Worm (Caenorhabditis elegans) whole organism, L4 larva: Measurements from ENCODE around the gene T01H3.5.
A peak's percentile ranks its signal among the peaks of the same experiment; 100 is the strongest.

Source experiments
- ces-1 ChIP-seq: fragments of 150-350 bp; sonication (generic microtip); optimal IDR thresholded peaks from 4 replicates; lab custom pipeline; 2014; ENCODE audit warnings: missing biosample characterization, missing genetic modification reagents, missing genetic modification characterization
- mes-2 ChIP-seq: sonication (generic microtip); optimal IDR thresholded peaks from 2 replicates; lab custom pipeline; 2016; ENCODE audit warnings: missing genotype, mild to moderate bottlenecking, missing genetic modification characterization, missing compliant biosample characterization; ENCODE audit not compliant: poor library complexity, severe bottlenecking
- nhr-48 ChIP-seq: sonication (generic microtip); optimal IDR thresholded peaks from 2 replicates; lab custom pipeline; 2016; ENCODE audit warnings: mild to moderate bottlenecking, missing genetic modification characterization, missing compliant biosample characterization
- pha-4 ChIP-seq, 2 experiments: fragments of 150-350 bp in 1 of 2; fragments of 200-800 bp in 1 of 2; sonication (Bioruptor generic) in 1 of 2; IDR thresholded peaks in 1 of 2; optimal IDR thresholded peaks in 1 of 2; 2 replicates each; pipeline versions ENCODE4 v1.3.6 to Lab custom; 2014 to 2022; ENCODE audit warnings: missing genetic modification characterization in 2 of 2, missing genetic modification reagents in 2 of 2, missing biosample characterization in 1 of 2, missing compliant biosample characterization in 1 of 2
- skn-1 ChIP-seq: fragments of 150-350 bp; optimal IDR thresholded peaks from 2 replicates; lab custom pipeline; 2014; ENCODE audit warnings: missing biosample characterization, missing genetic modification characterization

DNA sequence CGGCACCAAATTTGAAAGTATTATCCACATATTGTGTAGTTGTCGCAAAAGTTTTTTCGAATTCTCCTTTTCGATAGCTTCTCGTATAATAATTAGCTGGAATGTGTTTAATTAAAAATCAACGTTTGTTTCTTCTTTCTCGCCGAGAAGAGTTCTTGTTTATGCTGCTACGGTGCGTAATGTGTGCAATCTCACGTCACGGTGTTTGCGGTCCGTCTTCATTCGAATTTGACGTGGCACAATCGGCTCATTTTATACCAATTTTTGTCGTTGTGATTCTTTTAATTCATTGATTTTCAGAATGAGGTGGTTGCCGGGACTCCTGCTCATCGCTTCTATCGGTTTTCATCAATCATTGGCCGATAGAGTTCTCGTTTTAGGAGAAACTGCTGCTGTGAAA lies 15.2 kb upstream of the T01H3.5 start, which contains the start of gene ostb-1:
- no peak for TF ChIP-seq nhr-48
- no peak for TF ChIP-seq pha-4 (GFP tag; IDR thresholded peaks at IDR 0.05; lab: Robert Waterston, UW)
- no peak for TF ChIP-seq pha-4 (tag; optimal IDR thresholded peaks at IDR 0.05; lab: Kevin White, UChicago)
- no peak for TF ChIP-seq ces-1 (GFP tag; lab: Kevin White, UChicago)
- no peak for TF ChIP-seq skn-1
- TF ChIP-seq mes-2 (tag; lab: Kevin White, UChicago): peak; percentile 55
